Worm (Caenorhabditis elegans) whole organism, L1 larva: Measurements from ENCODE around the gene dac-1.

Source experiments
- C34B4.2 ChIP-seq: sonication (generic microtip); optimal IDR thresholded peaks from 2 replicates; lab custom pipeline; 2017; ENCODE audit warnings: mild to moderate bottlenecking, missing genetic modification characterization, missing compliant biosample characterization
- F16B12.6 ChIP-seq: fragments of 150-350 bp; optimal IDR thresholded peaks from 2 replicates; lab custom pipeline; 2014; ENCODE audit warnings: missing biosample characterization, missing genetic modification characterization
- Y116A8C.19 ChIP-seq: sonication (generic microtip); optimal IDR thresholded peaks from 2 replicates; lab custom pipeline; 2016; ENCODE audit warnings: missing compliant biosample characterization, missing genetic modification characterization, borderline replicate concordance
- aha-1 ChIP-seq: fragments of 150-350 bp; optimal IDR thresholded peaks from 2 replicates; lab custom pipeline; 2014; ENCODE audit warnings: missing biosample characterization, missing genetic modification characterization
- alr-1 ChIP-seq: fragments of 200-800 bp; sonication (Bioruptor generic); optimal IDR thresholded peaks from 2 replicates; lab custom pipeline; 2018; ENCODE audit warnings: borderline replicate concordance, mild to moderate bottlenecking, missing genetic modification characterization, missing compliant biosample characterization
- blmp-1 ChIP-seq: fragments of 150-350 bp; optimal IDR thresholded peaks from 2 replicates; lab custom pipeline; 2014; ENCODE audit warnings: missing biosample characterization, missing genetic modification characterization
- dpl-1 ChIP-seq, 3 experiments: fragments of 150-350 bp in 2 of 3; sonication (generic microtip) in 1 of 3; optimal IDR thresholded peaks; 2 replicates each; lab custom pipeline; 2014 to 2017; ENCODE audit warnings: missing biosample characterization in 3 of 3, missing genetic modification characterization in 3 of 3, missing genetic modification reagents in 3 of 3
- efl-1 ChIP-seq, 4 experiments: fragments of 150-350 bp; optimal IDR thresholded peaks in 3 of 4; peaks in 1 of 4; 1 replicate in 1 of 4; 2 replicates in 3 of 4; lab custom pipeline; 2014; ENCODE audit warnings: missing biosample characterization in 2 of 4, missing genetic modification characterization in 2 of 4, missing genetic modification reagents in 2 of 4
- egl-13 ChIP-seq: sonication (generic microtip); optimal IDR thresholded peaks from 2 replicates; lab custom pipeline; 2016; ENCODE audit warnings: missing genotype, missing genetic modification reagents, missing genetic modification characterization, missing compliant biosample characterization
- fkh-8 ChIP-seq: sonication (generic microtip); optimal IDR thresholded peaks from 2 replicates; lab custom pipeline; 2016; ENCODE audit warnings: mild to moderate bottlenecking, missing genetic modification characterization, missing compliant biosample characterization
- fos-1 ChIP-seq: fragments of 150-350 bp; optimal IDR thresholded peaks from 2 replicates; lab custom pipeline; 2014; ENCODE audit warnings: missing biosample characterization, missing genetic modification characterization
- grh-1 ChIP-seq: fragments of 200-800 bp; sonication (Bioruptor generic); IDR thresholded peaks from 2 replicates; pipeline ENCODE4 v1.3.6; 2022; ENCODE audit warnings: missing genetic modification reagents, missing genetic modification characterization, missing compliant biosample characterization
- irx-1 ChIP-seq: sonication (generic microtip); optimal IDR thresholded peaks from 2 replicates; lab custom pipeline; 2016; ENCODE audit warnings: missing genetic modification characterization, missing compliant biosample characterization
- lin-35 ChIP-seq, 2 experiments: fragments of 150-350 bp; optimal IDR thresholded peaks; 2 replicates each; lab custom pipeline; 2014; ENCODE audit warnings: missing biosample characterization in 2 of 2, missing genetic modification characterization in 2 of 2, missing genetic modification reagents in 2 of 2
- lsy-2 ChIP-seq, 2 experiments: fragments of 150-350 bp; optimal IDR thresholded peaks; 2 replicates each; lab custom pipeline; 2014; ENCODE audit warnings: missing biosample characterization in 2 of 2, missing genetic modification characterization in 2 of 2
- mdl-1 ChIP-seq, 2 experiments: fragments of 150-350 bp; optimal IDR thresholded peaks; 2 replicates each; lab custom pipeline; 2014 to 2017; ENCODE audit warnings: missing biosample characterization in 2 of 2, missing genetic modification characterization in 2 of 2, inconsistent platforms in 1 of 2
- mef-2 ChIP-seq: fragments of 150-350 bp; optimal IDR thresholded peaks from 2 replicates; lab custom pipeline; 2014; ENCODE audit warnings: missing biosample characterization, missing genetic modification characterization
- mep-1 ChIP-seq: fragments of 150-350 bp; optimal IDR thresholded peaks from 2 replicates; lab custom pipeline; 2014; ENCODE audit warnings: missing biosample characterization, missing genetic modification characterization
- nhr-20 ChIP-seq: sonication (generic microtip); optimal IDR thresholded peaks from 2 replicates; lab custom pipeline; 2016; ENCODE audit warnings: mild to moderate bottlenecking, missing genetic modification characterization, missing compliant biosample characterization
- nhr-71 ChIP-seq: sonication (generic microtip); optimal IDR thresholded peaks from 2 replicates; lab custom pipeline; 2016; ENCODE audit warnings: mild to moderate bottlenecking, missing genetic modification characterization, moderate library complexity, missing compliant biosample characterization
- nhr-84 ChIP-seq: sonication (generic microtip); optimal IDR thresholded peaks from 2 replicates; lab custom pipeline; 2017; ENCODE audit warnings: missing biosample characterization, missing genetic modification characterization
- nhr-90 ChIP-seq: sonication (generic microtip); optimal IDR thresholded peaks from 2 replicates; lab custom pipeline; 2016; ENCODE audit warnings: mild to moderate bottlenecking, missing genetic modification characterization, missing compliant biosample characterization; ENCODE audit not compliant: poor library complexity
- pax-3 ChIP-seq: fragments of 200-800 bp; sonication (Bioruptor generic); optimal IDR thresholded peaks from 2 replicates; lab custom pipeline; 2018; ENCODE audit warnings: mild to moderate bottlenecking, missing genetic modification characterization, moderate library complexity, missing compliant biosample characterization
- pqm-1 ChIP-seq: sonication (generic microtip); optimal IDR thresholded peaks from 3 replicates; lab custom pipeline; 2017; ENCODE audit warnings: missing biosample characterization, missing genetic modification characterization
- skn-1 ChIP-seq: fragments of 150-350 bp; optimal IDR thresholded peaks from 2 replicates; lab custom pipeline; 2014; ENCODE audit warnings: missing biosample characterization, missing genetic modification characterization
- sox-4 ChIP-seq: sonication (generic microtip); optimal IDR thresholded peaks from 2 replicates; lab custom pipeline; 2016; ENCODE audit warnings: missing genetic modification characterization, missing compliant biosample characterization
- unc-62 ChIP-seq: fragments of 150-350 bp; optimal IDR thresholded peaks from 2 replicates; lab custom pipeline; 2014; ENCODE audit warnings: missing biosample characterization, missing genetic modification reagents, missing genetic modification characterization
- unc-98 ChIP-seq: fragments of 200-800 bp; sonication (Bioruptor generic); IDR thresholded peaks from 2 replicates; pipeline ENCODE4 v1.3.6; 2022; ENCODE audit warnings: missing genetic modification characterization, missing compliant biosample characterization
- zag-1 ChIP-seq: fragments of 150-350 bp; optimal IDR thresholded peaks from 2 replicates; lab custom pipeline; 2014; ENCODE audit warnings: missing biosample characterization, missing genetic modification characterization
- ztf-11 ChIP-seq, 2 experiments: sonication (generic microtip); optimal IDR thresholded peaks; 2 replicates each; lab custom pipeline; 2016 to 2017; ENCODE audit warnings: missing genetic modification characterization in 2 of 2, missing biosample characterization in 1 of 2, missing compliant biosample characterization in 1 of 2

Gene dac-1

DNA sequence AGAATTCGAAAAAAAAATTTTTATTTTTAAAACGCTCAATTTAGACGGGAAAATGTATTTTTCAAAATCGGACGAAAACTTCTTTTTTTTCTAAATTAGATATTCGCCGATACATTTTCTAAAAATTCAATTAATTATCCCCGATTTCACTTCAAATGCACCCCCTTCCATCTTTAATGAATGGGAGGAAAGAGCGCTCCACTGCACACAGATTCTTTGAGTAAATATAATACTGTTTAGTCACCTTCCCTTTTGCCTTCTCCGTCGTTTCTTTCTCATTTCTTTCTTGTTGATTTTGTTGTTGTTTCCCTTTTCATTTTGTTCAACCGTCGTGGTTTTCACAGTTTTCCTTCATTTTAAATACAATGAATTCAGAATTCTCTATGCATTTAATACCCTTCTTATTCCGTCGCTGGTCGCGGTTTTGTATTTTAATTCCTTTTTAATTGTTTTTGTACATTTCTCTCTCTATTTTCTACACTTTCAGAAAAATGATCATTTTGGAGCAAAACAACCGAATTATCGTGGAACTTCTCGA lies 45.9 kb downstream of the dac-1 start, which contains the start of gene arx-4:
arx-4 (plus strand) TSS at position 488 of the 538 bp plus-strand sequence.
- TF ChIP-seq sox-4 (no peak), nhr-71 (tag; lab: Kevin White, UChicago) (peak; percentile 11), grh-1 (GFP tag; lab: Robert Waterston, UW) (no peak), fkh-8 (tag; lab: Kevin White, UChicago) (no peak), lin-35 (GFP tag; optimal IDR thresholded peaks at IDR 0.05; lab: Kevin White, UChicago) (peak in 1 of 2 experiments; percentile 26), fos-1 (tag; lab: Kevin White, UChicago) (peak; percentile 10), irx-1 (peak; percentile 8), nhr-84 (tag; lab: Kevin White, UChicago) (no peak), pqm-1 (tag; lab: Kevin White, UChicago) (no peak), efl-1 (optimal IDR thresholded peaks at IDR 0.05; lab: Kevin White, UChicago) (no peak), efl-1 (GFP tag; optimal IDR thresholded peaks at IDR 0.05 in 1 of 2; lab: Kevin White, UChicago) (peak; percentile 16 to 84), pax-3 (tag; lab: Kevin White, UChicago) (no peak), nhr-20 (tag; lab: Kevin White, UChicago) (peak; percentile 13), blmp-1 (tag; lab: Kevin White, UChicago) (peak; percentile 66), dpl-1 (GFP tag; optimal IDR thresholded peaks at IDR 0.05; lab: Kevin White, UChicago) (peak in 1 of 3 experiments; percentile 26), skn-1 (tag; lab: Kevin White, UChicago) (peak; percentile 41)

DNA sequence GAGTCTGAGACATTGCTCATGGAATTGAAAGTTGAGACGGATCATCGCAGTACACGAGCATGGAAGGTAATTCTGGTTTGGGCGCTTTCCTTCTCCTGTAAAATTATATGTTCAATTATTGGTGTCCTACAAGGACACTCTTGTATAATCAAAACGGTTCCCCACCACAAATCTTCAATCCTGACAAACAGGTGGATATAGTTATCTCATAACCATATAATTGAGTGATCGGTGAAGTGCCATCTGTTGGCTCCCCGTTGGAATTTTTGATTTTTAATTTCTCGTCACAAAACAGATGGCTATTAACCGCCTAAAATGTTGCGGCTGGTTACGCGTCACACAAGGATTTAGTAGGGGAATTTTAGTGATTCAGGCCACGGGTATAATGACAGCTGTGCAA lies 52.9 kb downstream of the dac-1 start:
- TF ChIP-seq unc-62 (GFP tag; lab: Kevin White, UChicago): no peak
- no peak for TF ChIP-seq unc-98 (GFP tag; lab: Robert Waterston, UW)
- no peak for TF ChIP-seq nhr-90
- peak in 1 of 2 experiments; percentile 45 for TF ChIP-seq ztf-11 (tag; optimal IDR thresholded peaks at IDR 0.05; lab: Kevin White, UChicago)
- TF ChIP-seq, all 84 proteins: peak for 1

DNA sequence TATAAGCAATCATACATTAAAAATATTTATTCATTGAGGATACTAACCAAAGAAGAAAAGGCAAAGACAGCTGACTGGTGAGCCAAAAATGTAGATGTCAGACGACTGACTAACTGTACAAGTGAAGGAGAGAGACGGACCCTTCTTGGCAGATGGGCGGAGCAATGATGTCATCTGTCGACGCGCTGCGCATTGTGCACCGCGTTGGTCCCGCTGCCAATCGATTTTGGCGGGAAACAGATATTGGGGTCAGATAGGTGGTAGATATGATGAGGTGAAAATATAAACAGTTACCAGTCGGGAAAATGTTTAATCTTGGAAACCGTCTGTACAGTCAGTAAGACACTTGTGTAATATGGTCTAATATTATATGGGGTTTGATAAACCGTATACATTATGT lies 53.9 kb downstream of the dac-1 start, which contains the start of gene T24C4.2:
T24C4.2 (minus strand) TSS at position 101 of the 400 bp plus-strand sequence.
- TF ChIP-seq efl-1 (optimal IDR thresholded peaks at IDR 0.05; lab: Kevin White, UChicago): no peak
- peak in 1 of 2 experiments; percentile 73 for TF ChIP-seq efl-1 (GFP tag; optimal IDR thresholded peaks at IDR 0.05 in 1 of 2; lab: Kevin White, UChicago)
- TF ChIP-seq C34B4.2 (tag; lab: Kevin White, UChicago): no peak
- TF ChIP-seq zag-1 (tag; lab: Kevin White, UChicago): no peak
- TF ChIP-seq, all 84 proteins: peak for 1

- no peak for TF ChIP-seq mep-1
- no peak for TF ChIP-seq alr-1 (tag; lab: Kevin White, UChicago)
- TF ChIP-seq mef-2 (tag; lab: Kevin White, UChicago): no peak
- no peak for TF ChIP-seq F16B12.6
- no peak for TF ChIP-seq Y116A8C.19 (tag; lab: Kevin White, UChicago)
- no peak for TF ChIP-seq sox-4
- TF ChIP-seq lsy-2 (tag; optimal IDR thresholded peaks at IDR 0.05; lab: Kevin White, UChicago): no peak
- TF ChIP-seq egl-13 (tag; lab: Kevin White, UChicago): no peak
- TF ChIP-seq C34B4.2 (tag; lab: Kevin White, UChicago): no peak
- TF ChIP-seq aha-1 (tag; lab: Kevin White, UChicago): no peak
- no peak for TF ChIP-seq ztf-11 (tag; optimal IDR thresholded peaks at IDR 0.05; lab: Kevin White, UChicago)
- no peak for TF ChIP-seq mdl-1 (tag; optimal IDR thresholded peaks at IDR 0.05; lab: Kevin White, UChicago)
Observed at ce11 chrIII:870555-870954, 54.6 kb downstream of the dac-1 start.
